Worm (Caenorhabditis elegans) whole organism, young adult: ENCODE measurements around the gene msrp-3.

Source experiments
- F22D6.2 ChIP-seq: sonication (generic microtip); optimal IDR thresholded peaks from 2 replicates; lab custom pipeline; 2016; ENCODE audit warnings: mild to moderate bottlenecking, missing genetic modification characterization, missing compliant biosample characterization
- F49E8.2 ChIP-seq: sonication (generic microtip); optimal IDR thresholded peaks from 3 replicates; lab custom pipeline; 2017; ENCODE audit warnings: missing genetic modification characterization, mild to moderate bottlenecking, missing compliant biosample characterization, antibody characterized with exemption, moderate library complexity; ENCODE audit not compliant: insufficient read depth
- F55B11.4 ChIP-seq: sonication (generic microtip); optimal IDR thresholded peaks from 2 replicates; lab custom pipeline; 2016; ENCODE audit warnings: missing compliant biosample characterization, missing genetic modification characterization, borderline replicate concordance; ENCODE audit not compliant: insufficient read depth
- K11D2.4 ChIP-seq: fragments of 200-800 bp; sonication (Bioruptor generic); IDR thresholded peaks from 2 replicates; pipeline ENCODE4 v1.3.6; 2022; ENCODE audit warnings: missing genetic modification reagents, missing genetic modification characterization, missing compliant biosample characterization
- Y56A3A.18 ChIP-seq: fragments of 200-800 bp; sonication (Bioruptor generic); IDR thresholded peaks from 2 replicates; pipeline ENCODE4 v1.3.6; 2022; ENCODE audit warnings: missing genetic modification reagents, missing genetic modification characterization, missing compliant biosample characterization
- ZK185.1 ChIP-seq: sonication (generic microtip); optimal IDR thresholded peaks from 2 replicates; lab custom pipeline; 2016; ENCODE audit warnings: mild to moderate bottlenecking, missing genetic modification characterization, missing compliant biosample characterization; ENCODE audit not compliant: poor library complexity, severe bottlenecking
- akir-1 ChIP-seq: fragments of 200-800 bp; sonication (Bioruptor generic); optimal IDR thresholded peaks from 2 replicates; lab custom pipeline; 2018; ENCODE audit warnings: mild to moderate bottlenecking, missing genetic modification characterization, moderate library complexity, missing compliant biosample characterization
- ama-1 ChIP-seq, 3 experiments: fragments of 150-350 bp in 1 of 3; sonication (generic microtip) in 2 of 3; optimal IDR thresholded peaks; 2 replicates each; lab custom pipeline; 2014 to 2018; ENCODE audit warnings: missing biosample characterization in 2 of 3, missing genetic modification characterization in 2 of 3, missing genetic modification reagents in 2 of 3
- athp-1 ChIP-seq: sonication (generic microtip); optimal IDR thresholded peaks from 2 replicates; lab custom pipeline; 2017; ENCODE audit warnings: mild to moderate bottlenecking, missing genetic modification characterization, missing compliant biosample characterization
- attf-5 ChIP-seq: fragments of 200-800 bp; sonication (Bioruptor generic); optimal IDR thresholded peaks from 2 replicates; lab custom pipeline; 2018; ENCODE audit warnings: mild to moderate bottlenecking, missing genetic modification characterization, missing compliant biosample characterization
- bed-1 ChIP-seq: fragments of 200-800 bp; sonication (Bioruptor generic); IDR thresholded peaks from 2 replicates; pipeline ENCODE4 v1.3.6; 2022; ENCODE audit warnings: missing genetic modification reagents, missing genetic modification characterization, missing compliant biosample characterization
- ceh-79 ChIP-seq: sonication (generic microtip); optimal IDR thresholded peaks from 2 replicates; lab custom pipeline; 2017; ENCODE audit warnings: mild to moderate bottlenecking, missing genetic modification characterization, missing compliant biosample characterization
- dpff-1 ChIP-seq: sonication (generic microtip); optimal IDR thresholded peaks from 2 replicates; lab custom pipeline; 2017; ENCODE audit warnings: mild to moderate bottlenecking, missing genetic modification characterization, missing compliant biosample characterization
- dpl-1 ChIP-seq: fragments of 150-350 bp; optimal IDR thresholded peaks from 2 replicates; lab custom pipeline; 2014; ENCODE audit warnings: missing biosample characterization, missing genetic modification reagents, missing genetic modification characterization
- fkh-3 ChIP-seq: sonication (generic microtip); optimal IDR thresholded peaks from 2 replicates; lab custom pipeline; 2016; ENCODE audit warnings: mild to moderate bottlenecking, missing genetic modification characterization, missing compliant biosample characterization
- hmg-20 ChIP-seq: fragments of 200-800 bp; sonication (Bioruptor generic); IDR thresholded peaks from 2 replicates; pipeline ENCODE4 v1.3.6; 2022; ENCODE audit warnings: missing genetic modification reagents, missing genetic modification characterization, missing compliant biosample characterization
- hrde-1 ChIP-seq: sonication (generic microtip); optimal IDR thresholded peaks from 2 replicates; lab custom pipeline; 2016; ENCODE audit warnings: missing genetic modification characterization, mild to moderate bottlenecking, missing compliant biosample characterization, moderate library complexity, missing genotype, missing genetic modification reagents, borderline replicate concordance
- lin-35 ChIP-seq, 3 experiments: fragments of 150-350 bp in 2 of 3; sonication (generic microtip) in 1 of 3; optimal IDR thresholded peaks; 2 replicates each; lab custom pipeline; 2014 to 2018; ENCODE audit warnings: missing biosample characterization in 3 of 3, missing genetic modification characterization in 3 of 3, missing genetic modification reagents in 3 of 3
- lir-1 ChIP-seq: fragments of 200-800 bp; sonication (Bioruptor generic); conservative IDR thresholded peaks from 2 replicates; pipeline ENCODE4 v1.3.6; 2022; ENCODE audit warnings: missing genetic modification reagents, missing genetic modification characterization, missing compliant biosample characterization
- madf-6 ChIP-seq: fragments of 200-800 bp; sonication (Bioruptor generic); IDR thresholded peaks from 2 replicates; pipeline ENCODE4 v1.3.6; 2022; ENCODE audit warnings: missing genetic modification reagents, missing genetic modification characterization, missing compliant biosample characterization
- madf-8 ChIP-seq: fragments of 200-800 bp; sonication (Bioruptor generic); conservative IDR thresholded peaks from 2 replicates; pipeline ENCODE4 v1.3.6; 2022; ENCODE audit warnings: missing genetic modification reagents, missing genetic modification characterization, missing compliant biosample characterization
- mcd-1 ChIP-seq: fragments of 200-800 bp; sonication (Bioruptor generic); IDR thresholded peaks from 2 replicates; pipeline ENCODE4 v1.3.6; 2022; ENCODE audit warnings: missing genetic modification reagents, missing genetic modification characterization, missing compliant biosample characterization
- mxl-1 ChIP-seq: sonication (generic microtip); optimal IDR thresholded peaks from 2 replicates; lab custom pipeline; 2016; ENCODE audit warnings: missing genetic modification characterization, missing compliant biosample characterization
- nfyb-1 ChIP-seq: fragments of 200-800 bp; sonication (Bioruptor generic); IDR thresholded peaks from 2 replicates; pipeline ENCODE4 v1.3.6; 2022; ENCODE audit warnings: missing genetic modification reagents, missing genetic modification characterization, missing compliant biosample characterization
- nhr-27 ChIP-seq: fragments of 200-800 bp; sonication (Bioruptor generic); optimal IDR thresholded peaks from 2 replicates; lab custom pipeline; 2018; ENCODE audit warnings: mild to moderate bottlenecking, missing genetic modification characterization, moderate library complexity, missing compliant biosample characterization
- repo-1 ChIP-seq: sonication (generic microtip); optimal IDR thresholded peaks from 2 replicates; lab custom pipeline; 2017; ENCODE audit warnings: mild to moderate bottlenecking, missing genetic modification characterization, missing compliant biosample characterization
- sdz-38 ChIP-seq: sonication (generic microtip); optimal IDR thresholded peaks from 2 replicates; lab custom pipeline; 2016; ENCODE audit warnings: missing genotype, missing genetic modification characterization, missing compliant biosample characterization
- snpc-1.3 ChIP-seq: sonication (generic microtip); optimal IDR thresholded peaks from 2 replicates; lab custom pipeline; 2017; ENCODE audit warnings: missing genetic modification characterization, mild to moderate bottlenecking, missing compliant biosample characterization, antibody characterized with exemption, moderate library complexity, missing genotype, missing genetic modification reagents; ENCODE audit not compliant: insufficient read depth
- snpc-3.4 ChIP-seq: sonication (generic microtip); optimal IDR thresholded peaks from 2 replicates; lab custom pipeline; 2017; ENCODE audit warnings: missing genetic modification characterization, mild to moderate bottlenecking, missing compliant biosample characterization, antibody characterized with exemption, moderate library complexity, missing genotype, missing genetic modification reagents
- tbx-9 ChIP-seq: sonication (generic microtip); optimal IDR thresholded peaks from 2 replicates; lab custom pipeline; 2016; ENCODE audit warnings: borderline replicate concordance, missing genetic modification characterization, inconsistent platforms, missing compliant biosample characterization
- tlf-1 ChIP-seq: fragments of 200-800 bp; sonication (Bioruptor generic); optimal IDR thresholded peaks from 2 replicates; lab custom pipeline; 2018; ENCODE audit warnings: mild to moderate bottlenecking, missing genetic modification characterization, missing compliant biosample characterization
- zim-3 ChIP-seq: sonication (generic microtip); optimal IDR thresholded peaks from 2 replicates; lab custom pipeline; 2017; ENCODE audit warnings: mild to moderate bottlenecking, missing genetic modification characterization, moderate library complexity, missing compliant biosample characterization

msrp-3 gene

DNA sequence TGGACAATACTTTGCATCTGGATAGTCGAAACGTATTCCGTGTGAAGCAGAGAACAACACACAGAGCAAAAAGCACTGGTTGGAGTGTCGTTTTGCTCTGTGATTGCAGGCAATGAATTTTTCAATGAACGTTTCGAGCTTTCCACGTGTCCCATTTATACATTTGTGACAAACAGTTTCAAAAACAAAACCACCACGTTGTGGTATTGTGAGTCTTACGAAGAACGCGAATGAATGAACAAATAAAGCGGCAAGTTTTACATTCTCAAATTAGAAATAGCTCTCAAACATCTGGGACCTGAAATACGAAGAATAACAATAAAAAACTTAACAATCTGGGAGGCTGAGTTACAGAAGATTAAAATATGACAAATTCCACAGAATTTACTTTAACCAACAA, 22.8 kb downstream of the msrp-3 start, which contains the start of gene F46F5.1:
TSS of gene F46F5.1 (minus strand) at position 101 of the 400 bp plus-strand sequence.
- TF ChIP-seq attf-5 (GFP tag; lab: Kevin White, UChicago): no peak
- TF ChIP-seq snpc-3.4: no peak
- no peak for TF ChIP-seq tlf-1 (GFP tag; lab: Kevin White, UChicago)
- no peak for TF ChIP-seq K11D2.4 (GFP tag; lab: Robert Waterston, UW)
- no peak for TF ChIP-seq ama-1 (optimal IDR thresholded peaks at IDR 0.05; lab: Kevin White, UChicago)
- no peak for TF ChIP-seq ama-1 (GFP tag; optimal IDR thresholded peaks at IDR 0.05; lab: Kevin White, UChicago)
- no peak for TF ChIP-seq F22D6.2
- TF ChIP-seq lin-35 (GFP tag; optimal IDR thresholded peaks at IDR 0.05; lab: Kevin White, UChicago): no peak
- no peak for TF ChIP-seq hrde-1
- no peak for TF ChIP-seq mcd-1 (GFP tag; lab: Robert Waterston, UW)
- TF ChIP-seq tbx-9 (tag; lab: Kevin White, UChicago): no peak
- TF ChIP-seq snpc-1.3 (tag; lab: Kevin White, UChicago): no peak
- no peak for TF ChIP-seq mxl-1 (tag; lab: Kevin White, UChicago)
- TF ChIP-seq sdz-38: no peak
- TF ChIP-seq F55B11.4: no peak
- TF ChIP-seq bed-1 (GFP tag; lab: Robert Waterston, UW): no peak
- TF ChIP-seq ceh-79 (tag; lab: Kevin White, UChicago): no peak

DNA sequence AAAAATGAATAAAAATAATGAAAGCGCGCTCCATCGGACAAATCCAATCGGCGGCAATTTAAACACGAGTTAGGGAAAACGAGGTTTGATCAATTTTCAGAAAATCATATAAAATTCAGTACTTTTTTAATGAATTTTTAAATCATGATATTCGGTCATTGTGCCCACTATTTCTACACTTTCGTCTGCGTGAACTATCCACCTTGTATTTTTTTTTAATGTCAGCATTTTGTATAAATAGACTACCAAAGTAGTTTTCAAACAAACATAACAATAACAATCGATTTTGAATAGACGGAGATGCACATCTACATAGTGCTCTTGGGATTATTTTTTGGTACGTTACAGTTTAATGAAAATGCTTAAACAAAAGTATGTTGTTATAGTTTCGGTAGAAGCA, 26.5 kb downstream of the msrp-3 start, which contains the start of gene F46F5.15:
TSS of gene F46F5.15 (plus strand) at position 301 of the 400 bp plus-strand sequence.
- TF ChIP-seq repo-1 (tag; lab: Kevin White, UChicago) (no peak), madf-6 (GFP tag; lab: Robert Waterston, UW) (no peak), ama-1 (optimal IDR thresholded peaks at IDR 0.05; lab: Kevin White, UChicago) (no peak), ama-1 (GFP tag; optimal IDR thresholded peaks at IDR 0.05; lab: Kevin White, UChicago) (no peak), hmg-20 (GFP tag; lab: Robert Waterston, UW) (no peak), nfyb-1 (no peak), ceh-79 (tag; lab: Kevin White, UChicago) (no peak), F49E8.2 (tag; lab: Kevin White, UChicago) (no peak), dpl-1 (no peak), tlf-1 (GFP tag; lab: Kevin White, UChicago) (no peak), lin-35 (GFP tag; optimal IDR thresholded peaks at IDR 0.05; lab: Kevin White, UChicago) (no peak), mcd-1 (GFP tag; lab: Robert Waterston, UW) (no peak), fkh-3 (no peak)

DNA sequence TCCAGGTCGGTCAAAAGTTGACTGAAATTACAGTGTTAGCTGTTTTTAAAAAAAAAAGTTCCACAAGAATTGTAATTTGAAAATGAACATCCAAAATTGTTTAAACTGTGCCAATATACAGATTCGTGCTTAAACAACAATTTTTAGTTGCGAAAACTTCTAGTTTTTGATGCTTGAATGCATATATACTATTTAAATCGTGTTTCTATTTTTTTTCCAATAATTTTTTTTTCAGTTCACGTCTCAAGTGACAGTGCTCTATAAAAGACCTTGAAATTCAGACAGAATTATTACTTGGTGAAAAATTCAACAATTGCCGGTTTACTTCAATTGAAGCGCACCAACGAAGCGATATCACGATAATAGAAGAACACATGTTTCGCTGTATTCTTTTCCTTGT, 27.7 kb downstream of the msrp-3 start, which contains the start of gene F46F5.16:
TSS of gene F46F5.16 (plus strand) at position 301 of the 400 bp plus-strand sequence.
- TF ChIP-seq athp-1 (tag; lab: Kevin White, UChicago) (no peak), zim-3 (tag; lab: Kevin White, UChicago) (no peak), dpff-1 (no peak), ZK185.1 (no peak), snpc-3.4 (no peak)

DNA sequence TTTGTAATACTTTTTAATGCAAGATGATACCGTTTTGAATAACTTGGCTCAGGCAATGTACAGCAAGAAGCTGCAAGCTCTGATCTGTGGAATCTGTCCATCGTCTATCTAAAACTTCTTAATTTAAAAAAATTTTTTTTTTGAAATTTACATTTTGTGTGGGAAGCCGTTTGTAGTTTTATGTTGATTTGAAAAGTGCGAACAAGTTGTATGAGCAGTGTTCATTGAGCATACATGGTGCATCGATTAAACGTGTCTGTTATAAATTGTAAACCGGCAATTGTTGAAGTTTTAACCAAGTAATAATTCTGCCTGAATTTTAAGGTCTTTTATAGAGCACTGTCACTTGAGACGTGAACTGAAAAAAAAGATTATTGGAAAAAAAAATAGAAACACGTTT, 31.1 kb downstream of the msrp-3 start, which contains the start of gene Y39F10A.6:
TSS of gene Y39F10A.6 (minus strand) at position 101 of the 400 bp plus-strand sequence.
- TF ChIP-seq snpc-3.4: no peak
- TF ChIP-seq madf-8 (GFP tag; lab: Robert Waterston, UW): no peak
- TF ChIP-seq akir-1 (GFP tag; lab: Kevin White, UChicago): no peak
- no peak for TF ChIP-seq lir-1
- no peak for TF ChIP-seq Y56A3A.18
- no peak for TF ChIP-seq nhr-27 (tag; lab: Kevin White, UChicago)
- TF ChIP-seq, all 124 proteins: peak for 0
